Worm (Caenorhabditis elegans) whole organism, midembryonic: ENCODE results near the gene rpl-16.
A peak's percentile ranks its signal among the peaks of the same experiment; 100 is the strongest.

Experiments used
- T22C8.4 ChIP-seq: fragments of 200-800 bp; sonication (Bioruptor generic); IDR thresholded peaks from 2 replicates; pipeline ENCODE4 v1.3.6; 2022; ENCODE audit warnings: missing genetic modification characterization, missing compliant biosample characterization
- cog-1 ChIP-seq: sonication (generic microtip); optimal IDR thresholded peaks from 2 replicates; lab custom pipeline; 2016; ENCODE audit warnings: missing genetic modification characterization, missing compliant biosample characterization
- flt-1 ChIP-seq: fragments of 200-800 bp; sonication (Bioruptor generic); IDR thresholded peaks from 2 replicates; pipeline ENCODE4 v1.3.6; 2022; ENCODE audit warnings: missing genetic modification characterization, missing compliant biosample characterization
- klf-2 ChIP-seq: fragments of 200-800 bp; sonication (Bioruptor generic); conservative IDR thresholded peaks from 2 replicates; pipeline ENCODE4 v1.3.6; 2022; ENCODE audit warnings: missing genetic modification reagents, missing genetic modification characterization, missing compliant biosample characterization
- med-1 ChIP-seq: sonication (generic microtip); optimal IDR thresholded peaks from 2 replicates; lab custom pipeline; 2017; ENCODE audit warnings: missing genetic modification characterization, mild to moderate bottlenecking, missing compliant biosample characterization, antibody characterized with exemption, missing genetic modification reagents; ENCODE audit not compliant: insufficient read depth
- ref-1 ChIP-seq: fragments of 200-800 bp; sonication (Bioruptor generic); conservative IDR thresholded peaks from 2 replicates; pipeline ENCODE4 v1.3.6; 2022; ENCODE audit warnings: missing genetic modification reagents, missing genetic modification characterization, missing compliant biosample characterization
- tab-1 ChIP-seq: fragments of 200-800 bp; sonication (Bioruptor generic); IDR thresholded peaks from 2 replicates; pipeline ENCODE4 v1.3.6; 2022; ENCODE audit warnings: missing genetic modification characterization, missing compliant biosample characterization
- ztf-23 ChIP-seq: fragments of 200-800 bp; sonication (Bioruptor generic); IDR thresholded peaks from 2 replicates; pipeline ENCODE4 v1.3.6; 2022; ENCODE audit warnings: missing genetic modification reagents, missing genetic modification characterization, missing compliant biosample characterization
- ztf-29 ChIP-seq: fragments of 200-800 bp; sonication (Bioruptor generic); IDR thresholded peaks from 2 replicates; pipeline ENCODE4 v1.3.6; 2022; ENCODE audit warnings: missing genetic modification reagents, missing genetic modification characterization, missing compliant biosample characterization

rpl-16 gene

DNA sequence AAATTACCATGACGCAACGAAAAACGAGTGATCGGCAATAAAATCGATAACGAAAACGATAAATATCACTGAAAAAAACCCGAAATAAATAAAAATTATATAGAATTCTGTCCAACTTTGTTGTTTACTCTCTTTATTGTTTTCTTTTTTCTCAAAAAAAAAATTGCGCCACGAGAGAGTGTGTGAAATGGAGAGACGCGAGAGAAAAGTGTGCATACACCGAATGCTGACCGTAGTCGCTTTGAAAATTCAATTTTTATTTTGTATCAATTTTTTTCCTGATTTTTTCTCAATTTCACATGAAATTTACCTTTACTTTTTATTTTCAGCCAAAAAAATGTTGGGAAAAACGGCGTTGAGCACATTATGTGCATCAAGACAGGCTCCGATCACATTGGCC, 6.5 kb upstream of the rpl-16 start, which contains the start of the genes M01F1.4 and mrpl-35:
Gene M01F1.4 (minus strand): TSS at position 126 of the 400 bp plus-strand sequence.
Gene mrpl-35 (plus strand): TSS at position 330 of the 400 bp plus-strand sequence.
- no peak for TF ChIP-seq med-1
- TF ChIP-seq tab-1 (GFP tag; lab: Robert Waterston, UW) = no peak
- TF ChIP-seq klf-2 (GFP tag; lab: Robert Waterston, UW) = no peak
- no peak for TF ChIP-seq T22C8.4 (GFP tag; lab: Robert Waterston, UW)
- no peak for TF ChIP-seq flt-1 (GFP tag; lab: Robert Waterston, UW)
- no peak for TF ChIP-seq ztf-29 (GFP tag; lab: Robert Waterston, UW)
- no peak for TF ChIP-seq ref-1 (GFP tag; lab: Robert Waterston, UW)
- TF ChIP-seq ztf-23 (GFP tag; lab: Robert Waterston, UW) = no peak
- TF ChIP-seq cog-1 (tag; lab: Kevin White, UChicago) = no peak

DNA sequence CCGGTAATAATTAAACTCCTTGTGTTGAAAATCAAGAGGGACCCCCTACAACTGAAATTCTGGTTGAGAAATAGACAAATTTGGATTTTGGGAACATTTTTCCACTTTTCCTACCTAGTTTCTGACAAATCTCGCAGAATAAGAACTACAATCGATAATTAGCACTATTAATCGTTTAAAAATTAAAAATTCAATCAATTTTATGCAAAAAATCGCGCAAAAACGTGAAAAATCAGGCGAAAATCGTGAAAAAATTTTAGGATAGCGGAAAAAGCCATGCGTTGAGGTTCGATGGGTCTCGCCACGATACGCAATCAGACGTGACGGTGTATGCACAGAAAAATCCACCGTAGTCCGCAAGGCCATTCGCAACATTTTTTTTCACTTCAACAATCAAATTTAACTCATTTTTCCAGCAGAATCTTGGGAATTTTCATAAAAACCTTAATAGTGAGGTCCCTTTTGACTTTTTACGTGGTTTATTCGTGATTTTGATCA, 1.7 kb upstream of the rpl-16 start, which contains the start of gene lias-1:
Gene lias-1 (minus strand): TSS at position 51 of the 498 bp plus-strand sequence.
- TF ChIP-seq cog-1 (tag; lab: Kevin White, UChicago) (peak; percentile 12), ztf-23 (GFP tag; lab: Robert Waterston, UW) (peak; percentile 72), ztf-29 (GFP tag; lab: Robert Waterston, UW) (no peak)

DNA sequence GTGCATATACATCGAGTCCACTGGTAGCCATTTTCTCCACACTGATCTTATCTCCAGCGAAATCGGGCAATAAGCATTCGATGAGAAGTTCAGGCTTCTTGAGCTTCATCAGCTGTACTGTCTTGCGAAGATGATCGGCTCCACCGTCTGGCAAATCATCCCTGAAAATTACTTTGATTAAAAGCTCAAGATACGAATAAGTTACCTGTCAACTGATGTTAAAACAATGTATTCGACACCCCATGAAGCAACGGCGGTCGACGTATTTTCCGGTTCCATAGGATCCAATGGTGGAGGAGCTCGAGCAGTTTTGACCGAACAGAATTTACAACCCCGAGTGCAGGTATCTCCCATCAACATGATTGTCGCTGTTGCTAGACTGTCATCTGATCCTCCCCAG, 835 bp upstream of the rpl-16 start:
- TF ChIP-seq cog-1 (tag; lab: Kevin White, UChicago) (no peak), T22C8.4 (GFP tag; lab: Robert Waterston, UW) (no peak), ztf-29 (GFP tag; lab: Robert Waterston, UW) (no peak), klf-2 (GFP tag; lab: Robert Waterston, UW) (no peak), med-1 (no peak), flt-1 (GFP tag; lab: Robert Waterston, UW) (no peak), ref-1 (GFP tag; lab: Robert Waterston, UW) (no peak), tab-1 (GFP tag; lab: Robert Waterston, UW) (no peak)

DNA sequence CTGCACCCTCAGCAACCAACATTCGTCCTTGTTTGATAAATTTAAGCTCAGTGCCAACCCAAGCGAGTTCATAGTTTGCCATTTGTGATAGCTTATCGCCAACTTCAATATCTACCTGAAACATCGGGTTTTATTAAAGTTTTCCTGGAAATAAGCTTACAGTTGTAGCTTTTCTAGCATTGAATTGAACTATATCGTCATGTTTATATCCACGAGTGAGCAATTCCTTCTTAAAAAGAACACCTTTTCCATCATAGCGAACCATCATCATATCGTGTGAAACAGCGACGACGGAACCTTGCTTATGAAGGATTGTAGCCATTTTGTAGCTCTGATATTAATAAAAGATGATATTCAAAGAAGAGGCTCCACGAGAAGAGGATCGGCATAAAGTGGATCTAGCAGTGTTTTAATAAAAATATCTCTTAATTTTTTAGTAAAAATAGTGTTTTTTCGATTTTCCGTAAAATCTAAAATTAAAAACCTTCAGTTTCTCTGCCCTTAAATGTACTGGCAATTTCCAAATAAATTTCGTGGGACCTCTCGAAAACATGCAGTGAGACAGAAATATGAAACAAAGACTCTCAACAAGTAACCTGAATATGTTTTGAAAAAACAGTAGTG, 1.1 kb downstream of the rpl-16 start, which contains the start of gene M01F1.8:
Gene M01F1.8 (minus strand): TSS at position 335 of the 624 bp plus-strand sequence.
- TF ChIP-seq tab-1 (GFP tag; lab: Robert Waterston, UW) = no peak
- no peak for TF ChIP-seq flt-1 (GFP tag; lab: Robert Waterston, UW)

DNA sequence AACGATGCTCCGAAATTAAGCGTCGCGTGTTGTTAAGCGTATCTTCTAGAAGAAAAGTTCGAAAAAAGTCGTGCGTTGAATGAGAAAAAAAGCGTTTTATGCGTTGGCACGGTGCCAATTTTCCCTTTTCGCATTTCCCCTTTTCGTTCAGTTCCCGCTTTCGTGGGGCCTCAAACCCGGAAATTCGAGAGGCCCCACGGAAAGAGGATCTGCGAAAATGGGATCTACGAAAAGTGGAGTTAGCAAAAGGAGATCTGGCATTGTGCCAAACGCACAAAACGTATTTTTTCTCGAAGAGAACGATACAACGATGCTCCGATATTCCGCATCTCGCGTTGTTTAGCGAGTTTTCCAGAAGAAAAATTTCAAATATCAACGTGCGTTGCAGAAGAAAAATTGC, 3.6 kb downstream of the rpl-16 start:
- TF ChIP-seq ref-1 (GFP tag; lab: Robert Waterston, UW) (peak; percentile 94), klf-2 (GFP tag; lab: Robert Waterston, UW) (peak; percentile 99), flt-1 (GFP tag; lab: Robert Waterston, UW) (peak; percentile 97), tab-1 (GFP tag; lab: Robert Waterston, UW) (peak; percentile 91), cog-1 (tag; lab: Kevin White, UChicago) (peak; percentile 97), ztf-23 (GFP tag; lab: Robert Waterston, UW) (peak; percentile 97), T22C8.4 (GFP tag; lab: Robert Waterston, UW) (peak; percentile 93), ztf-29 (GFP tag; lab: Robert Waterston, UW) (peak; percentile 89), med-1 (no peak)

DNA sequence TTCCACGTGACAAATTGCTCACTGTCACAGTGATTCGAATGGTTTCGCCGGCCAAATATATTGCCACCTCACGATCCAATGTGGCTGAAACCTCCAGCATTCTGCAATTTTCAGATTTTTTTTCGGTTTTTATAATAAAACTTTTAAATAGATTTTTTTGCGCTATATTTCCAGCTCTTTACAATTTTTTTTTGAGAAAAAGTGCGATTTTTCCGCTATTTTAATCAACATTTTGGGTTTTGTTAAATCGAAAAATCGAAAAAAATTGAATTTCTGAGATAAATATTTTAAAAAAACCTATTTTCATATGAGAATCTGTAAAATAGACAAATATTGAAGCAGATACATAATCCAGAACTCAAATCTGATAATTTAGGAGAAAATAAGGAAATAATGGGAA, 4.4 kb downstream of the rpl-16 start, which contains the start of gene M01F1.9:
Gene M01F1.9 (minus strand): TSS at position 101 of the 400 bp plus-strand sequence.
- no peak for TF ChIP-seq cog-1 (tag; lab: Kevin White, UChicago)

DNA sequence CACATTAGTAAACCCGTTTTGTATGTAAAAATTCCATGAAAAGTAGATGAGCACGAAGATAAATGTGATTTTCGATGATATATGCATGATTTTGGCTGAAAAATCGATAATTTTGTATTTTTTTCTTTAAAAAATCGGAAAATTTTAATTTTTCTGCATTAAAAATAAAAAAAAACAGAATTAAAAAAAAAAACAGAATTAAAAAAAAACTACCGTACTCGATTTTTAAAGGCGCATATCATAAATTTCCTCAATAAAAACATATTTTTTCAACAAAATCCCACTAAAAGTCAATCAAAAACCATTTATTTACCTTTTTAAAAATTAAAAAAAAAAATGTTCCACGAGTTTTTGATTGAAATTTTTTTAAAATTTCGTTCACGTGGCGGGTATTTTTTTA, 10.3 kb downstream of the rpl-16 start, which contains the start of gene gly-14:
Gene gly-14 (minus strand): TSS at position 101 of the 400 bp plus-strand sequence.
- no peak for TF ChIP-seq ref-1 (GFP tag; lab: Robert Waterston, UW)

DNA sequence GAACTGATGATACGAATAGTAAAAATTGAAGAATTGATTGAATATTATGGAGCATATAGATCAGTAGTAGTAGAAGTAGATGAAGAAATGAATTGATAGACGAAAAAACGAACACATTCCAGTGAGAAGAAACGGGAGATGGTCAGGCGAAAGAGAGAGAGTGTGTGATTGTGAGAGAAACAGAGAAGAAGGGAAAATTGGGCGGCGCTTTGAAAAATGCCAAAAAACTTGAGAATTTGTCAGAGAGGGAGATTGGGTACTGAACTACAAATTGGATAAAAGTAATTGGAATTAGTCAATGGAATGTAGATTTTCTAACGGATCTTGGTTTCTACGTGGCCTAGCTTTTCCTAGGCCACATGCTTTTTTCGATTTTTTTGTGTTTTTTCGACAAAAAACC, 15.2 kb downstream of the rpl-16 start, which contains the start of gene C34C12.7:
Gene C34C12.7 (minus strand): TSS at position 118 of the 400 bp plus-strand sequence.
- TF ChIP-seq T22C8.4 (GFP tag; lab: Robert Waterston, UW) (no peak), ztf-29 (GFP tag; lab: Robert Waterston, UW) (no peak), ztf-23 (GFP tag; lab: Robert Waterston, UW) (no peak), klf-2 (GFP tag; lab: Robert Waterston, UW) (no peak), ref-1 (GFP tag; lab: Robert Waterston, UW) (no peak), flt-1 (GFP tag; lab: Robert Waterston, UW) (no peak)

DNA sequence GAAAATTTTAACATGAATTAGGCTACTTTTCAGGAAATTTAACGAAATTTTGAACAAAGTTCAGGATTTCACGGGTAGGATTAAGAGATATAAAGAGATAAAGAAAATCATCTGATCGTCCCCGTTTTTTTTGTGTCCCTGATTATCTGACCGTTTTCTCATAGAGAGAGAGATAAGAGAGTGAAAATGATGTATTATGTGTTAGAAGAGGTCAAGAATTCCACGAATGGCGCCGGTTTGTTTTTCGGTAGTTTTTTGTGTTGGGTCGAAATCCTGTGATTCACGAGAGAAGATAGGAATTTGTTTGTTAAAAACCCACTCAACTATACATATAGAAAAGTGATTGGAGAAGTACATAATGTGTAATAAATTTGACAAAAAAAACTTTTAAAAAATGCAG, 16.3 kb downstream of the rpl-16 start:
- TF ChIP-seq cog-1 (tag; lab: Kevin White, UChicago) = no peak
- no peak for TF ChIP-seq ztf-29 (GFP tag; lab: Robert Waterston, UW)
- no peak for TF ChIP-seq klf-2 (GFP tag; lab: Robert Waterston, UW)
- TF ChIP-seq med-1 = no peak
- no peak for TF ChIP-seq ref-1 (GFP tag; lab: Robert Waterston, UW)
- no peak for TF ChIP-seq T22C8.4 (GFP tag; lab: Robert Waterston, UW)
- TF ChIP-seq tab-1 (GFP tag; lab: Robert Waterston, UW) = no peak
- no peak for TF ChIP-seq ztf-23 (GFP tag; lab: Robert Waterston, UW)
- TF ChIP-seq flt-1 (GFP tag; lab: Robert Waterston, UW) = no peak

DNA sequence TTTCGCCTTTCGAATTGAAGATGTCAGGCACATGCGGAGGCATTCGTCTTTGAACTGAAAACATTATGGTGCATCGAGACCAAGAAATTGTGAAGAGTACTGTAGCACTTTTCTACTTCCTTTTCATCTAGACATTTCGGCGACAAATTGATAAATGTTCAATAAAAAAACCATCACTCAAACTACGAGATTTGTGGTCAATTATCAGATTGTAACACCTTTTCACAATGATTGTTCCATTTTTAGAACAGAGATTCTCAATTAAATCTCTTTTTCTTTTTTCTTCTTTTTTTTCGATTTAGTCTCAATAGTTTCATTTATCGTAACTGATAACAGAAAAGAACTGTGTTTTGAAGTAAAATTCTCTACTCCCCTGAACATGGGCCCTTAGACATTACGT, 17.3 kb downstream of the rpl-16 start:
- TF ChIP-seq cog-1 (tag; lab: Kevin White, UChicago) (no peak), ztf-29 (GFP tag; lab: Robert Waterston, UW) (no peak), ref-1 (GFP tag; lab: Robert Waterston, UW) (no peak), med-1 (no peak)
